Fruit fly (Drosophila melanogaster): ENCODE results near the gene comm2.

comm2 gene

DNA sequence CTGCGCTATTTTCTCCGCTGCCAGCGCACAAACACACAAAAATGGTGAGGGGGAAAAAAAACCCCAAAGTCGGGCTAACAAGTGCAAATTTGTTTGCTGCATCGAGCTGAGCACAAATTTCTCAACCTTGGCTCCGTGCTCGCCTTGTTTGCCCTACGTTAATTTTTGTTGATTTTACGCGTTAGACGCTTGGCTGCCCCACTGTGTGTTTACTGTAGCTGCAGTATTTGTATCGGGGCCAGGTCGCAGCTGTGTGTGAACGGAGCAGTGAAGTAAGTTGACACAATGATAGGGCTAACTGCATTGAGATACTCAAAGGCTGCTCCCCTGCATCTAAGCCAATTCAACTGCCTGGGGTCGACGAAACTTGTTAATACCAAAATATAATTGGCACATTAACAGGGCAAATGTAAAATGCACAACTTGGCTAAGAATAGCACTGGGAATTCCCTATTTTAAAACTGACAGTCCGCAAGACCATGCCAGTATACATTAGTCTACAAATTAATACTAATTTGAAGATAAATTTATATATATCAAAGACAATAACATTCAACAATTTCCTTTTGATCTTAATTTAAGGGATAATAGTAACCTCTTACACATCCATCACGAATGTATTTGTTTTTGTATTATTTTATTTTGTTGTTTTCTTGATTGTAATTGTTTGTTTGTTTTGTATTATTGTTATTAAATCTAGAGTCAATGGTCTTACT lies 16.3 kb upstream of the comm2 start, which contains the start of gene CG42571:
TSS of gene CG42571 (plus strand) at position 666 of the 716 bp plus-strand sequence.
- TF ChIP-seq spab (GFP tag; optimal IDR thresholded peaks at IDR 0.05) (no peak), fkh (GFP tag; optimal IDR thresholded peaks at IDR 0.05) (peak; percentile 89)

DNA sequence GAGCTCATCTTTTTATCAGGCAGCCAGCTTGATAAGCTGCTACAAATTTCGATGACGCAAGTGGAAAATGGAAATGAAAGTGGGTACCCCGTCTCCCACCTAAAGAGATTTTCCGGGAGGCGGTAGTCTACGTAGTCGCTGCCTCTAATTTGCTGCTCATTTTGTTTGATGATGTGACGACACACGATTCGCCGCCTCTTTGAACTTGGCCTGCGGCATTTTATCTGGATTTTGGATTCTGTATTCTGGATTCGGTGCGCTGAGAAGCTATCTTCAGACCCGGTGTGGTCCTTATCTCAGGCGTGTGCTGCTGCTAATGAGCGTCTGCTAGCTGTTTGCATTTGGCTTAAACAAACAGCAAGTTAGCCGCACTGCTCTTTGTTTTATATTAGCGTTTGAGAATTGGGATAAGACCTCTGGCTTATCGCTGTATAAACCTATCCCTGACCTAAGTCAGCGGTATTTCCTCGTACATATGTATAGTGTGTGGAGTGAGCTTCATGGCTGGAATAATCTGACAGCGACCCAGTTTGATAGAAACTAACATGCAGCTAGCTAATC lies 14.4 kb upstream of the comm2 start:
- no peak for TF ChIP-seq CG7368 (GFP tag; optimal IDR thresholded peaks at IDR 0.05)
- TF ChIP-seq fkh (GFP tag; optimal IDR thresholded peaks at IDR 0.05) = peak; percentile 93

DNA sequence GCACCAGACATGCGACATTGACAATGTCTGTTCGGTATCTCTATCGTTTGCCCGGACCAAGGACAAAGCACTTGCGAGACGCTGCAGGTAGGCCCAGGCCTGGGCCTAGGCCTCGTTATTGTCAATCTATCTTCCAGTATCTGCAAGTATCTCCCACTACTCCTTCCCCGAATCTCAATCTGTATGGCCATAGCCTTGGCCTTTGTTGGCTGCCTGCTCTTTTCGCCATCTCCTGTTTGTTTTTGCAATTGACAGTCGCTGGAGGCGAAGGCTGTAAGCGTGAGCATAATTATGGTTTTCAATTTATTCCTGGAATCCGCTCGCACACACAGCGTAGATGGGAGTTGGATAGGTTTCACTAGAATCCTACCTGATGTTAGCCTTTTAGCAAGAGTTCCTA lies 12.4 kb upstream of the comm2 start:
- TF ChIP-seq CG6792 (GFP tag; optimal IDR thresholded peaks at IDR 0.05) = no peak
- TF ChIP-seq CG6854 (GFP tag; optimal IDR thresholded peaks at IDR 0.05) = no peak
- no peak for TF ChIP-seq fd85E (GFP tag; optimal IDR thresholded peaks at IDR 0.05)
- TF ChIP-seq Blimp-1 (GFP tag; optimal IDR thresholded peaks at IDR 0.05) = no peak
- TF ChIP-seq Met (GFP tag; optimal IDR thresholded peaks at IDR 0.05) = no peak
- TF ChIP-seq Sox14 (GFP tag; optimal IDR thresholded peaks at IDR 0.05) = no peak
- TF ChIP-seq Eip78C (GFP tag) = no peak
- no peak for TF ChIP-seq vri (GFP tag; optimal IDR thresholded peaks at IDR 0.05)
- no peak for TF ChIP-seq topi (GFP tag; optimal IDR thresholded peaks at IDR 0.05)
- no peak for TF ChIP-seq Hr39 (GFP tag; optimal IDR thresholded peaks at IDR 0.05)
- TF ChIP-seq CG8319 (GFP tag; optimal IDR thresholded peaks at IDR 0.05) = no peak
- TF ChIP-seq Gug (GFP tag; IDR thresholded peaks at IDR 0.05) = no peak

DNA sequence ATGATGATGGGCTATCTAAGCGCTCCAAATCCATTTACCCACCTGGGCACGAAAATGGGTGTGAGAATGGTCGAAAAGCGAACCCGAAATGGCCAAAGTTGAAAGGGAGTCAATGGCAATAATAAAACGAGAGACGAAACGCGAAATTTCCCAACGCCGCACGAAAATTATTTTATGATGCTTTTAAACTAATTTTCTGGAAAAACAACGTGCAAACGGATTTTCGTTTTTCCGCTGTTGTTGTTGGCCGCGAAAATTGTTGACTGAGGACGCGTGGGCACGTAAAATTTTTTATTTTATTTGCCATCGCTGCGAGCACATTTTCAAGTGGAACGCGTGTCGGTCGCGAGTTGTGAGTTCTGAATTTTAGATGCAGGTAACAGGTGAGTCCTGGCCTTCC lies 11.5 kb upstream of the comm2 start:
- no peak for TF ChIP-seq CG32006 (GFP tag; optimal IDR thresholded peaks at IDR 0.05)
- no peak for TF ChIP-seq topi (GFP tag; optimal IDR thresholded peaks at IDR 0.05)
- TF ChIP-seq Hr4 (GFP tag; optimal IDR thresholded peaks at IDR 0.05) = no peak
- TF ChIP-seq CG11762 (GFP tag; optimal IDR thresholded peaks at IDR 0.05; ENCODE audit: insufficient read depth) = no peak
- no peak for TF ChIP-seq CG1621 (tag; optimal IDR thresholded peaks at IDR 0.05)
- TF ChIP-seq CG10631 (GFP tag; optimal IDR thresholded peaks at IDR 0.05) = no peak
- no peak for TF ChIP-seq Ets21C (GFP tag; optimal IDR thresholded peaks at IDR 0.05)
- TF ChIP-seq CG6276 (GFP tag; optimal IDR thresholded peaks at IDR 0.05) = no peak
- TF ChIP-seq CG10669 (GFP tag; optimal IDR thresholded peaks at IDR 0.05) = no peak
- TF ChIP-seq Sox15 (GFP tag; optimal IDR thresholded peaks at IDR 0.05) = no peak
- no peak for TF ChIP-seq CG8119 (GFP tag; IDR thresholded peaks at IDR 0.05)
- TF ChIP-seq CG16779 (tag; optimal IDR thresholded peaks at IDR 0.05) = no peak
- TF ChIP-seq fd59A (GFP tag; optimal IDR thresholded peaks at IDR 0.05) = no peak

DNA sequence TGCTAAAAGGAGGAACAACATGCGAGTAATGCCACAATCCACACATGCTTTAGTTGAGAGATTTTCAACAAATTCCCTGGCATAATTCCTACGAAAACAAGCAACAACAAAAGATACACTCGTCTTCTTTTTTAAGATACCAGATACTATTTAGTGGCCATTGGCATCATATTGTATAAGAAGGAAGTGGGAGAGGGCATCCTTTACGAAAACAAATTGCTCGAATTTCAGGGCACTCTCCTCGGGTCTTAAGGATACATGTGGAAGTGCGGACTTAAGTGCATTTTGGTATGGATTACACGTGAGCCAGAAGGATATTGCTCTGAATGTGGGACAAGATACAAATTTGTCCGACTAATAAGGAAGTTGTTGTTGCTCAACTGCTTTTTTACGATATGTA lies 10.5 kb upstream of the comm2 start:
- TF ChIP-seq CG6792 (GFP tag; optimal IDR thresholded peaks at IDR 0.05) = no peak
- TF ChIP-seq Hr38 (GFP tag; optimal IDR thresholded peaks at IDR 0.05) = no peak
- TF ChIP-seq dsx (GFP tag; optimal IDR thresholded peaks at IDR 0.05; ENCODE audit: poor library complexity, severe bottlenecking) = no peak
- no peak for TF ChIP-seq CG6276 (GFP tag; optimal IDR thresholded peaks at IDR 0.05)
- TF ChIP-seq lz (GFP tag; optimal IDR thresholded peaks at IDR 0.05) = no peak
- no peak for TF ChIP-seq fd59A (GFP tag; optimal IDR thresholded peaks at IDR 0.05)
- TF ChIP-seq achi (GFP tag; optimal IDR thresholded peaks at IDR 0.05) = no peak
- no peak for TF ChIP-seq Lpt (GFP tag; optimal IDR thresholded peaks at IDR 0.05)
- no peak for TF ChIP-seq CG10631 (GFP tag; optimal IDR thresholded peaks at IDR 0.05)
- TF ChIP-seq CG3032 (tag; optimal IDR thresholded peaks at IDR 0.05) = no peak
- no peak for TF ChIP-seq fd85E (GFP tag; optimal IDR thresholded peaks at IDR 0.05)
- TF ChIP-seq CG11762 (GFP tag; optimal IDR thresholded peaks at IDR 0.05; ENCODE audit: insufficient read depth) = no peak
- no peak for TF ChIP-seq Eip78C (GFP tag)
- TF ChIP-seq CG6808 (GFP tag; optimal IDR thresholded peaks at IDR 0.05) = no peak
- no peak for TF ChIP-seq Gug (GFP tag; IDR thresholded peaks at IDR 0.05)
- TF ChIP-seq CG4318 (GFP tag; optimal IDR thresholded peaks at IDR 0.05) = no peak
- no peak for TF ChIP-seq dac (GFP tag; optimal IDR thresholded peaks at IDR 0.05)
- no peak for TF ChIP-seq Ets21C (GFP tag; optimal IDR thresholded peaks at IDR 0.05)
- no peak for TF ChIP-seq CG1621 (tag; optimal IDR thresholded peaks at IDR 0.05)
- TF ChIP-seq fkh (GFP tag; optimal IDR thresholded peaks at IDR 0.05) = no peak

Data from whole organism, prepupa.